In the genomic region with DNA sequence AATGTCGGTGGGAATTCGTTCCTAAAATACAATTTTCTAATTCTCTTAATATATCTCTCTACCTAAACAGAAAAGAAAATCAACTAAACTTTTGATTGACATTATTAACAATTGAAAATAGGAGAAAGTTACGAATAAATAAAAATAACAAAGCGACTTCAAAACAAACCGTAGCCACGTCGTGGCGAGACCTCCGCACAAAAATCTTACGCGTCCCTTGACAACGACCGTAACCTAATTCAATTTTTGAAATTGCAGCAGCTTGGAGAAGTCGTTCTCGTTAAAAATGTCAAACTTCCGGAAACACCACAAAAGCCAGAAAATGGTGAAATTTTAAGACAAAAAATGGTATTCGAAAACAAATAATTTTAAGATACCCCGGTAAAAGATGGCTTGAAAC, we compare ENCODE assay signal across 2 worm cellular contexts.
A peak's percentile ranks its signal among the peaks of the same experiment; 100 is the strongest.
TF ChIP-seq lines count a peak whose summit lies in the region.

No protein-coding gene starts in this region.

TF ChIP-seq in whole organism, L4 larva, 104 proteins besides CTCF, POLR2A, EP300 and RAD21:
- no peak for TF ChIP-seq nhr-42 (GFP tag; IDR thresholded peaks at IDR 0.05; lab: Robert Waterston, UW)
- no peak for TF ChIP-seq ama-1 (optimal IDR thresholded peaks at IDR 0.05; lab: Kevin White, UChicago)
- TF ChIP-seq lin-38 (GFP tag; IDR thresholded peaks at IDR 0.05; lab: Robert Waterston, UW): 0 out of 2 replicates have a peak, but pooled peaks have one; percentile 5
- no peak for TF ChIP-seq Y48G9A.11 (GFP tag; IDR thresholded peaks at IDR 0.05; lab: Robert Waterston, UW)
- no peak for TF ChIP-seq nhr-76 (tag; optimal IDR thresholded peaks at IDR 0.05; lab: Kevin White, UChicago)
- no peak for TF ChIP-seq aha-1 (tag; lab: Kevin White, UChicago)
- no peak for TF ChIP-seq zip-11 (GFP tag; IDR thresholded peaks at IDR 0.05; lab: Robert Waterston, UW)
- peak; percentile 67; the same call in 1 of the 2 replicates for TF ChIP-seq snpc-1.2 (GFP tag; IDR thresholded peaks at IDR 0.05; lab: Robert Waterston, UW)
- TF ChIP-seq lin-13 (GFP tag; optimal IDR thresholded peaks at IDR 0.05; lab: Kevin White, UChicago): no peak
- TF ChIP-seq rbr-2 (tag; optimal IDR thresholded peaks at IDR 0.05; lab: Kevin White, UChicago): no peak
- peak in 1 of 2 experiments; percentile 73 for TF ChIP-seq unc-62 (GFP tag; optimal IDR thresholded peaks at IDR 0.05 in 1 of 2; lab: Kevin White, UChicago)
- no peak for TF ChIP-seq unc-62 (tag; optimal IDR thresholded peaks at IDR 0.05; lab: Kevin White, UChicago)

TF ChIP-seq in whole organism, young adult, 124 proteins besides CTCF, POLR2A, EP300 and RAD21 (continues in another document):
- TF ChIP-seq snpc-1.1 (tag; optimal IDR thresholded peaks at IDR 0.05; lab: Kevin White, UChicago; ENCODE audit: insufficient read depth): no peak
- no peak for TF ChIP-seq nfya-2 (GFP tag; IDR thresholded peaks at IDR 0.05; lab: Robert Waterston, UW)
- no peak for TF ChIP-seq bed-2 (GFP tag; IDR thresholded peaks at IDR 0.05; lab: Robert Waterston, UW)
- TF ChIP-seq ztf-25 (GFP tag; IDR thresholded peaks at IDR 0.05; lab: Robert Waterston, UW): no peak
- no peak for TF ChIP-seq fkh-3 (tag; optimal IDR thresholded peaks at IDR 0.05; lab: Kevin White, UChicago)
- no peak for TF ChIP-seq hmg-1.2 (GFP tag; IDR thresholded peaks at IDR 0.05; lab: Robert Waterston, UW)
- no peak for TF ChIP-seq Y53G8AR.9 (GFP tag; conservative IDR thresholded peaks at IDR 0.05; lab: Robert Waterston, UW)
- TF ChIP-seq tbx-9 (tag; optimal IDR thresholded peaks at IDR 0.05; lab: Kevin White, UChicago; ENCODE audit: borderline replicate concordance): no peak
- TF ChIP-seq ztf-6 (GFP tag; IDR thresholded peaks at IDR 0.05; lab: Robert Waterston, UW): no peak
- TF ChIP-seq Y95B8A.8 (GFP tag; IDR thresholded peaks at IDR 0.05; lab: Robert Waterston, UW): no peak
- TF ChIP-seq ets-4 (GFP tag; optimal IDR thresholded peaks at IDR 0.05; lab: Kevin White, UChicago): no peak
- TF ChIP-seq ceh-79 (tag; optimal IDR thresholded peaks at IDR 0.05; lab: Kevin White, UChicago): no peak
- TF ChIP-seq xnd-1 (tag; optimal IDR thresholded peaks at IDR 0.05; lab: Kevin White, UChicago): peak; percentile 91
- TF ChIP-seq F22D6.2 (tag; optimal IDR thresholded peaks at IDR 0.05; lab: Kevin White, UChicago): no peak
- TF ChIP-seq attf-3 (GFP tag; conservative IDR thresholded peaks at IDR 0.05; lab: Robert Waterston, UW): no peak
- TF ChIP-seq hlh-12 (tag; optimal IDR thresholded peaks at IDR 0.05; lab: Kevin White, UChicago): no peak
- no peak for TF ChIP-seq gei-17 (GFP tag; optimal IDR thresholded peaks at IDR 0.05; lab: Kevin White, UChicago)
- TF ChIP-seq T26A5.8 (tag; optimal IDR thresholded peaks at IDR 0.05; lab: Kevin White, UChicago): no peak
- no peak for TF ChIP-seq lsy-27 (tag; optimal IDR thresholded peaks at IDR 0.05; lab: Kevin White, UChicago; ENCODE audit: borderline replicate concordance, insufficient read depth)
- TF ChIP-seq somi-1 (GFP tag; optimal IDR thresholded peaks at IDR 0.05; lab: Kevin White, UChicago): no peak
- TF ChIP-seq dox-1 (GFP tag; IDR thresholded peaks at IDR 0.05; lab: Robert Waterston, UW): no peak
- TF ChIP-seq dpff-1 (tag; optimal IDR thresholded peaks at IDR 0.05; lab: Kevin White, UChicago): no peak
- TF ChIP-seq zfh-2 (GFP tag; conservative IDR thresholded peaks at IDR 0.05; lab: Robert Waterston, UW): no peak
- no peak for TF ChIP-seq snpc-4 (GFP tag; optimal IDR thresholded peaks at IDR 0.05; lab: Kevin White, UChicago)
- peak in 2 of 4 experiments; percentile 24 to 25 for TF ChIP-seq snpc-4 (tag; optimal IDR thresholded peaks at IDR 0.05; lab: Kevin White, UChicago)
- TF ChIP-seq ceh-58 (GFP tag; IDR thresholded peaks at IDR 0.05; lab: Robert Waterston, UW): no peak
- TF ChIP-seq sdz-38 (tag; optimal IDR thresholded peaks at IDR 0.05; lab: Kevin White, UChicago): no peak
- TF ChIP-seq Y53F4B.3 (GFP tag; IDR thresholded peaks at IDR 0.05; lab: Robert Waterston, UW): no peak
- TF ChIP-seq egl-44 (GFP tag; IDR thresholded peaks at IDR 0.05; lab: Robert Waterston, UW): no peak
- no peak for TF ChIP-seq madf-10 (tag; optimal IDR thresholded peaks at IDR 0.05; lab: Kevin White, UChicago)
- no peak for TF ChIP-seq efl-1 (GFP tag; optimal IDR thresholded peaks at IDR 0.05; lab: Kevin White, UChicago)
- TF ChIP-seq atf-7 (tag; optimal IDR thresholded peaks at IDR 0.05; lab: Kevin White, UChicago): no peak
- no peak for TF ChIP-seq sptf-2 (GFP tag; optimal IDR thresholded peaks at IDR 0.05; lab: Kevin White, UChicago)
- peak; percentile 63 for TF ChIP-seq lin-54 (GFP tag; optimal IDR thresholded peaks at IDR 0.05; lab: Kevin White, UChicago)
- no peak for TF ChIP-seq hsf-1 (GFP tag; IDR thresholded peaks at IDR 0.05; lab: Robert Waterston, UW)
- no peak for TF ChIP-seq unc-130 (GFP tag; optimal IDR thresholded peaks at IDR 0.05; lab: Kevin White, UChicago)
- TF ChIP-seq ceh-40 (GFP tag; IDR thresholded peaks at IDR 0.05; lab: Robert Waterston, UW): no peak
- no peak for TF ChIP-seq tbp1 (GFP tag; optimal IDR thresholded peaks at IDR 0.05; lab: Kevin White, UChicago)
- TF ChIP-seq lin-26 (GFP tag; IDR thresholded peaks at IDR 0.05; lab: Robert Waterston, UW): no peak
- TF ChIP-seq F39B2.1 (GFP tag; IDR thresholded peaks at IDR 0.05; lab: Robert Waterston, UW): no peak
- peak; percentile 92 for TF ChIP-seq madf-6 (GFP tag; IDR thresholded peaks at IDR 0.05; lab: Robert Waterston, UW)
- TF ChIP-seq snpc-1.3 (tag; optimal IDR thresholded peaks at IDR 0.05; lab: Kevin White, UChicago; ENCODE audit: insufficient read depth): peak; percentile 28
- no peak for TF ChIP-seq lin-40 (tag; optimal IDR thresholded peaks at IDR 0.05; lab: Kevin White, UChicago)
- 0 out of 2 replicates have a peak, but pooled peaks have one; percentile 17 for TF ChIP-seq D2030.7 (GFP tag; IDR thresholded peaks at IDR 0.05; lab: Robert Waterston, UW)
- TF ChIP-seq nhr-120 (GFP tag; IDR thresholded peaks at IDR 0.05; lab: Robert Waterston, UW): no peak
- TF ChIP-seq F52B5.7 (tag; optimal IDR thresholded peaks at IDR 0.05; lab: Kevin White, UChicago): no peak
- no peak for TF ChIP-seq Y79H2A.3 (GFP tag; conservative IDR thresholded peaks at IDR 0.05; lab: Robert Waterston, UW)
- TF ChIP-seq lsl-1 (GFP tag; optimal IDR thresholded peaks at IDR 0.05; lab: Kevin White, UChicago): peak; percentile 93
- TF ChIP-seq hlh-26 (GFP tag; conservative IDR thresholded peaks at IDR 0.05; lab: Robert Waterston, UW): no peak
- TF ChIP-seq let-607 (tag; optimal IDR thresholded peaks at IDR 0.05; lab: Kevin White, UChicago): no peak
- TF ChIP-seq F33H1.4 (GFP tag; IDR thresholded peaks at IDR 0.05; lab: Robert Waterston, UW): peak; percentile 93
- TF ChIP-seq repo-1 (tag; optimal IDR thresholded peaks at IDR 0.05; lab: Kevin White, UChicago): no peak
- peak; percentile 58 for TF ChIP-seq madf-8 (GFP tag; conservative IDR thresholded peaks at IDR 0.05; lab: Robert Waterston, UW)
- TF ChIP-seq F49E8.2 (tag; optimal IDR thresholded peaks at IDR 0.05; lab: Kevin White, UChicago; ENCODE audit: insufficient read depth): peak; percentile 39
- no peak for TF ChIP-seq ceh-27 (GFP tag; optimal IDR thresholded peaks at IDR 0.05; lab: Kevin White, UChicago)
- no peak for TF ChIP-seq nfya-1 (tag; optimal IDR thresholded peaks at IDR 0.05; lab: Kevin White, UChicago; ENCODE audit: borderline replicate concordance, insufficient read depth)
- TF ChIP-seq ZK185.1 (tag; optimal IDR thresholded peaks at IDR 0.05; lab: Kevin White, UChicago; ENCODE audit: poor library complexity, severe bottlenecking): no peak
- no peak for TF ChIP-seq rec-8 (tag; optimal IDR thresholded peaks at IDR 0.05; lab: Kevin White, UChicago)
- TF ChIP-seq snpc-3.4 (tag; optimal IDR thresholded peaks at IDR 0.05; lab: Kevin White, UChicago): peak; percentile 3
- no peak for TF ChIP-seq ceh-100 (GFP tag; IDR thresholded peaks at IDR 0.05; lab: Robert Waterston, UW)
- no peak for TF ChIP-seq egl-18 (GFP tag; IDR thresholded peaks at IDR 0.05; lab: Robert Waterston, UW)
- TF ChIP-seq nhr-27 (tag; optimal IDR thresholded peaks at IDR 0.05; lab: Kevin White, UChicago): no peak
- TF ChIP-seq akir-1 (GFP tag; optimal IDR thresholded peaks at IDR 0.05; lab: Kevin White, UChicago): no peak
- no peak for TF ChIP-seq ztf-28 (GFP tag; IDR thresholded peaks at IDR 0.05; lab: Robert Waterston, UW)
- TF ChIP-seq B0336.3 (GFP tag; IDR thresholded peaks at IDR 0.05; lab: Robert Waterston, UW): no peak
- TF ChIP-seq F57A8.1 (GFP tag; optimal IDR thresholded peaks at IDR 0.05; lab: Kevin White, UChicago): no peak
- no peak for TF ChIP-seq F57C9.4 (tag; optimal IDR thresholded peaks at IDR 0.05; lab: Kevin White, UChicago)
- TF ChIP-seq mxl-1 (tag; optimal IDR thresholded peaks at IDR 0.05; lab: Kevin White, UChicago): no peak
- no peak for TF ChIP-seq aptf-2 (GFP tag; conservative IDR thresholded peaks at IDR 0.05; lab: Robert Waterston, UW)
- TF ChIP-seq ekl-4 (GFP tag; IDR thresholded peaks at IDR 0.05; lab: Robert Waterston, UW): no peak
- no peak for TF ChIP-seq mes-4 (tag; optimal IDR thresholded peaks at IDR 0.05; lab: Kevin White, UChicago)
- TF ChIP-seq C06A6.2 (GFP tag; conservative IDR thresholded peaks at IDR 0.05; lab: Robert Waterston, UW): no peak
- no peak for TF ChIP-seq attf-5 (GFP tag; optimal IDR thresholded peaks at IDR 0.05; lab: Kevin White, UChicago)
- no peak for TF ChIP-seq rcor-1 (GFP tag; IDR thresholded peaks at IDR 0.05; lab: Robert Waterston, UW)
- TF ChIP-seq K12H6.12 (tag; optimal IDR thresholded peaks at IDR 0.05; lab: Kevin White, UChicago): no peak
- TF ChIP-seq B0035.1 (tag; optimal IDR thresholded peaks at IDR 0.05; lab: Kevin White, UChicago): no peak
- no peak for TF ChIP-seq die-1 (tag; optimal IDR thresholded peaks at IDR 0.05; lab: Kevin White, UChicago)
- TF ChIP-seq cebp-2 (GFP tag; IDR thresholded peaks at IDR 0.05; lab: Robert Waterston, UW): no peak
- TF ChIP-seq unc-62 (GFP tag; optimal IDR thresholded peaks at IDR 0.05; lab: Kevin White, UChicago): no peak
